Worm (Caenorhabditis elegans): ENCODE measurements around the gene C02G6.3.

The C02G6.3 gene

DNA sequence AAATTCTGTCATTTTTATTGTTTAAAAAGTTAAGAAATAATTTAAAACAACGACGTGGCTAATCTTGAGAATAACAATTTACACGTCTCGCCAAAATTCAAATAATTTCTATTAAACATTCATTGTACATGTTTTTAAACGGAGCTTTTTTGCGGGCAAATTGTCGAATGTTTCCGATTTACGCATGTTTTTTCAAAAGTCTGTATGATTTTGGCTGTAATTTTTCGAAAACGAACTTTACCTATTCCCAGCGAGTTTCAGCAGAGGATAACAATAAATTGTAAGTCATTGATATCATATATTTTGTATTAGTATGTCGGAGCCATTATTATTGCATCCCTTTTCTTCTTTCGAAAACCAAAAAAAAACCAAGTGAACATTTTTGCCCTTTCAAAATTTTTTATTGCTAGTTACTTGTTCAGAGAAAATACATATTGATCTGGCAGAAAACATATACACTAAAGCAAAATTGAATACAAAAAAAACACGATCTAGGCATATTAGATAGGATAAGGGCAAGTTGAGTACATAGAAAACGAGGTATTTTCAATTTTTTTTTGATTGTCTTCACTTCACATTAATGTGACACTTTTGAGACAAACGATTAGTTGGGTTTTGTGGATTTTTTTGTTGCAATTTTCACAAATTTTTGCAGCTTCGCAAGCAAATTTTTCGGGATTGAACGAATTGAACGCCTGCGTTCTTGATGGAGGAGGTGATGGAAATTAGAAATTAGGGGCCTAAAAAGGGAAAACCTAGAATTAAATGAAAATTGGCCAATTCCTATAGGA, 41.4 kb upstream of the C02G6.3 start, which contains the start of gene F26F12.2:
F26F12.2 (minus strand) TSS at position 38 of the 791 bp plus-strand sequence.
- no peak for TF ChIP-seq ceh-36 (tag; optimal IDR thresholded peaks at IDR 0.05)
- no peak for TF ChIP-seq scrt-1 (GFP tag; IDR thresholded peaks at IDR 0.05)
- TF ChIP-seq tbx-37 (GFP tag; conservative IDR thresholded peaks at IDR 0.05): no peak
- no peak for TF ChIP-seq F13C5.2 (tag; optimal IDR thresholded peaks at IDR 0.05)
- TF ChIP-seq pes-1 (GFP tag; IDR thresholded peaks at IDR 0.05): no peak
- TF ChIP-seq flt-1 (GFP tag; IDR thresholded peaks at IDR 0.05): no peak
- no peak for TF ChIP-seq tbx-11 (GFP tag; IDR thresholded peaks at IDR 0.05)
- TF ChIP-seq sea-1 (GFP tag; conservative IDR thresholded peaks at IDR 0.05): no peak
- no peak for TF ChIP-seq ama-1 (optimal IDR thresholded peaks at IDR 0.05)
- TF ChIP-seq ets-7 (tag; optimal IDR thresholded peaks at IDR 0.05): no peak
- TF ChIP-seq hmg-4 (GFP tag; optimal IDR thresholded peaks at IDR 0.05): no peak
- no peak for TF ChIP-seq tra-4 (tag; optimal IDR thresholded peaks at IDR 0.05)
- TF ChIP-seq hmbx-1 (tag; optimal IDR thresholded peaks at IDR 0.05): no peak
- TF ChIP-seq B0310.2 (tag; optimal IDR thresholded peaks at IDR 0.05): no peak
- no peak for TF ChIP-seq ceh-13 (GFP tag; optimal IDR thresholded peaks at IDR 0.05)

- TF ChIP-seq tra-4 (tag; optimal IDR thresholded peaks at IDR 0.05) (no peak), aly-1 (tag; optimal IDR thresholded peaks at IDR 0.05) (no peak), hmbx-1 (tag; optimal IDR thresholded peaks at IDR 0.05) (no peak), ets-7 (tag; optimal IDR thresholded peaks at IDR 0.05) (no peak), F13C5.2 (tag; optimal IDR thresholded peaks at IDR 0.05) (no peak), pes-1 (GFP tag; IDR thresholded peaks at IDR 0.05) (no peak), ceh-13 (GFP tag; optimal IDR thresholded peaks at IDR 0.05) (no peak), ceh-36 (tag; optimal IDR thresholded peaks at IDR 0.05) (no peak), flt-1 (GFP tag; IDR thresholded peaks at IDR 0.05) (no peak), hnd-1 (tag; optimal IDR thresholded peaks at IDR 0.05) (no peak), ama-1 (optimal IDR thresholded peaks at IDR 0.05) (no peak), tbx-37 (GFP tag; conservative IDR thresholded peaks at IDR 0.05) (no peak), hmg-4 (GFP tag; optimal IDR thresholded peaks at IDR 0.05) (no peak), B0310.2 (tag; optimal IDR thresholded peaks at IDR 0.05) (no peak), sea-1 (GFP tag; conservative IDR thresholded peaks at IDR 0.05) (no peak), scrt-1 (GFP tag; IDR thresholded peaks at IDR 0.05) (no peak), tbx-11 (GFP tag; IDR thresholded peaks at IDR 0.05) (no peak)
Measured at ce11 chrV:5840939-5841338, 39.2 kb upstream of the C02G6.3 start.

DNA sequence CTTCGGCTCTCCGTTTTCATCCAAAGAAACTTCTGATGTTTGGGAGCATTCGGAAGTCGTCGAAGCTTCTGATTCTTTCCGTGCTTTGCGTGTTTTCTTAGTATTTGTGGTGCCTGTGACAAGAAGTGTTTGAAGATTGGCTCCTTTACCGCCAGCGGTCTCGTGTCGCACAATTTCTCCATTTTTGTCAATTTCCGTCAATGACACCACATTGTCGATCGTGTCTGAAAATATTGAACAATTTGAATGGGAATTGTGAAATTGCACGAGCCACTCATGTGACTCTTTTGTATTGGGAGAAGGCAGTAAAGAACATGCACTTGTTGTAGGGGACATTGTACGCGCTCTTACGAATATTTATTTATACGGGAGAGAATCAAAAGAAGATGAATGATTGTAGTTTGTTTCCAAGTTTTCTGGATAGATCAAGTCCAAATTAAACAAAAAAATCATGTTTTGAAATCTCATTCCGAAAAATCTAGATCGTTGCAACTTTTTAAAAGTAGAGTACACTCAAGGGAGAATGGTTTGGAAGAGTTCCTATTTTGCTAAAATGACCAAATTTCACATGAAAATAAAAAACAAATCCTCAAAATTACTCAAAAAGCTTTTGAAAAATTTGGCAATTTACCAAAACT, 37.5 kb upstream of the C02G6.3 start:
- no peak for TF ChIP-seq sea-1 (GFP tag; conservative IDR thresholded peaks at IDR 0.05)
- no peak for TF ChIP-seq ceh-36 (tag; optimal IDR thresholded peaks at IDR 0.05)
- TF ChIP-seq ets-7 (tag; optimal IDR thresholded peaks at IDR 0.05): no peak
- no peak for TF ChIP-seq tbx-11 (GFP tag; IDR thresholded peaks at IDR 0.05)
- no peak for TF ChIP-seq tra-4 (tag; optimal IDR thresholded peaks at IDR 0.05)
- no peak for TF ChIP-seq tbx-37 (GFP tag; conservative IDR thresholded peaks at IDR 0.05)
- TF ChIP-seq aly-1 (tag; optimal IDR thresholded peaks at IDR 0.05): no peak
- no peak for TF ChIP-seq hmbx-1 (tag; optimal IDR thresholded peaks at IDR 0.05)

- peak; percentile 53 for TF ChIP-seq aly-1 (tag; optimal IDR thresholded peaks at IDR 0.05)
- TF ChIP-seq hnd-1 (tag; optimal IDR thresholded peaks at IDR 0.05): no peak
Measured at ce11 chrV:5843415-5844337, 36.5 kb upstream of the C02G6.3 start.

DNA sequence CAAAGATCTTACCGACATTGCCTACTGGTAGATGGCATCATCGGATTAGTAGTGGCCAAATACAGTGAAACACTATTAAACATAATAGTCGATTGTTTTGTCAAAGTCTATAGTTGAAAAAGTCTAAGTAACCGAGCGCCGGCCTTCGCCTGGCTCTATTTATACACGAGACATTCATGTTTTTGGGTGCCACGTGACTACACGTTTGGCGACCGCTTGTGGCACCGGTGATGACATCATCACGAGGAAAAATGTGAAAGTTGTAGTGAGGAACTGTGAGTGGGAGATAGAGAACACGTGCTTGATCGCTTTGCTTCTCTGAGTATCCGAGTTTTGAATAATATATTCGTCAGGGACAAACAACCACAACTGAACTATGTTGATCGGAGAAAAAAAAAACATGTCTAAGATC, 35.8 kb upstream of the C02G6.3 start:
- no peak for TF ChIP-seq B0310.2 (tag; optimal IDR thresholded peaks at IDR 0.05)
- no peak for TF ChIP-seq F13C5.2 (tag; optimal IDR thresholded peaks at IDR 0.05)
- no peak for TF ChIP-seq aly-1 (tag; optimal IDR thresholded peaks at IDR 0.05)
- no peak for TF ChIP-seq hnd-1 (tag; optimal IDR thresholded peaks at IDR 0.05)
- TF ChIP-seq tra-4 (tag; optimal IDR thresholded peaks at IDR 0.05): no peak
- TF ChIP-seq hmg-4 (GFP tag; optimal IDR thresholded peaks at IDR 0.05): no peak
- no peak for TF ChIP-seq ceh-36 (tag; optimal IDR thresholded peaks at IDR 0.05)
- TF ChIP-seq tbx-37 (GFP tag; conservative IDR thresholded peaks at IDR 0.05): no peak
- no peak for TF ChIP-seq flt-1 (GFP tag; IDR thresholded peaks at IDR 0.05)
- no peak for TF ChIP-seq pes-1 (GFP tag; IDR thresholded peaks at IDR 0.05)
- TF ChIP-seq tbx-11 (GFP tag; IDR thresholded peaks at IDR 0.05): no peak
- TF ChIP-seq ets-7 (tag; optimal IDR thresholded peaks at IDR 0.05): no peak
- no peak for TF ChIP-seq scrt-1 (GFP tag; IDR thresholded peaks at IDR 0.05)
- TF ChIP-seq ceh-13 (GFP tag; optimal IDR thresholded peaks at IDR 0.05): no peak
- TF ChIP-seq ama-1 (optimal IDR thresholded peaks at IDR 0.05): no peak
- no peak for TF ChIP-seq sea-1 (GFP tag; conservative IDR thresholded peaks at IDR 0.05)
- TF ChIP-seq hmbx-1 (tag; optimal IDR thresholded peaks at IDR 0.05): no peak

ce11 chrV:5845162-5845561, 35.0 kb upstream of the C02G6.3 start:
- TF ChIP-seq ceh-13 (GFP tag; optimal IDR thresholded peaks at IDR 0.05): no peak
- TF ChIP-seq ama-1 (optimal IDR thresholded peaks at IDR 0.05): no peak
- no peak for TF ChIP-seq ceh-36 (tag; optimal IDR thresholded peaks at IDR 0.05)

DNA sequence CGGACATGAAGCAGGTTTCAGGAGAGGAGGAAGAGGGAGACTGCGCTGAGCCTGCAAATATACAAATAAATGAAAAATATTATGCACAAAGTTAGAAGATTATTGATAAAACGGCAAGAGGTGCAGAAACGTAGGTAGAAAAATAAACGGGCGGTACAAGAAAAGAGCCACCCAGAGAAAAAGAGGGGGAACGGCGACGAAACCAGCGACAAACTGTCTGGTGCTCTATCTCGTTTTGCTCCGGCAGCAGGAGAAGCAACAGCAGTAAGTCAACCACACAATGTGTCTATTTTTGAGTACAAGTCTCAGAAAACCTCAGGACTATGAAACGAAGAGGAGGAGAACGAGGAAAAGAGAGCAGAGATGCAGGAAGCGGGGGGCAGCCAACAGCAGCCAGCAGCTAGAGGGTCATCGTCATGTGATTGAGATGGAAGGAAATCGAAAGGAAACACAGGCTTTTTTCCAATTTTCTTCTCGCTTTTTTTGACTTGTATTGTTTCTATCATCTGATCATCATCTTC, 34.4 kb upstream of the C02G6.3 start, which contains the start of gene F26F12.3:
F26F12.3 (minus strand) TSS at position 51 of the 521 bp plus-strand sequence.
- TF ChIP-seq hmg-4 (GFP tag; optimal IDR thresholded peaks at IDR 0.05) (peak; percentile 21), pes-1 (GFP tag; IDR thresholded peaks at IDR 0.05) (no peak), F13C5.2 (tag; optimal IDR thresholded peaks at IDR 0.05) (no peak), hmbx-1 (tag; optimal IDR thresholded peaks at IDR 0.05) (no peak), tbx-11 (GFP tag; IDR thresholded peaks at IDR 0.05) (no peak)

Measured in whole organism, early embryonic.